Worm (Caenorhabditis elegans) whole organism, young adult: ENCODE data around the gene gcy-13.

ENCODE experiments used
- B0336.3 ChIP-seq: fragments of 200-800 bp; sonication (Bioruptor generic); IDR thresholded peaks from 2 replicates; pipeline ENCODE4 v1.3.6; 2022; ENCODE audit warnings: missing genetic modification characterization, missing compliant biosample characterization
- F10E7.11 ChIP-seq: sonication (generic microtip); optimal IDR thresholded peaks from 2 replicates; lab custom pipeline; 2017; ENCODE audit warnings: mild to moderate bottlenecking, missing genetic modification characterization, moderate library complexity, missing compliant biosample characterization
- F23B12.7 ChIP-seq: sonication (generic microtip); optimal IDR thresholded peaks from 2 replicates; lab custom pipeline; 2017; ENCODE audit warnings: missing genetic modification characterization, mild to moderate bottlenecking, missing compliant biosample characterization, antibody characterized with exemption, moderate library complexity; ENCODE audit not compliant: insufficient read depth
- F37B4.10 ChIP-seq: fragments of 200-800 bp; sonication (Bioruptor generic); IDR thresholded peaks from 2 replicates; pipeline ENCODE4 v1.3.6; 2022; ENCODE audit warnings: missing genetic modification characterization, missing compliant biosample characterization
- F57A8.1 ChIP-seq: fragments of 200-800 bp; sonication (Bioruptor generic); optimal IDR thresholded peaks from 2 replicates; lab custom pipeline; 2018; ENCODE audit warnings: mild to moderate bottlenecking, missing genetic modification characterization, moderate library complexity, missing compliant biosample characterization
- F57C9.4 ChIP-seq: sonication (generic microtip); optimal IDR thresholded peaks from 2 replicates; lab custom pipeline; 2017; ENCODE audit warnings: mild to moderate bottlenecking, missing genetic modification characterization, missing compliant biosample characterization
- K11D2.4 ChIP-seq: fragments of 200-800 bp; sonication (Bioruptor generic); IDR thresholded peaks from 2 replicates; pipeline ENCODE4 v1.3.6; 2022; ENCODE audit warnings: missing genetic modification reagents, missing genetic modification characterization, missing compliant biosample characterization
- Y53G8AR.9 ChIP-seq: fragments of 200-800 bp; sonication (Bioruptor generic); conservative IDR thresholded peaks from 2 replicates; pipeline ENCODE4 v1.3.6; 2022; ENCODE audit warnings: missing genetic modification reagents, missing genetic modification characterization, missing compliant biosample characterization
- Y56A3A.18 ChIP-seq: fragments of 200-800 bp; sonication (Bioruptor generic); IDR thresholded peaks from 2 replicates; pipeline ENCODE4 v1.3.6; 2022; ENCODE audit warnings: missing genetic modification reagents, missing genetic modification characterization, missing compliant biosample characterization
- Y95B8A.8 ChIP-seq: fragments of 200-800 bp; sonication (Bioruptor generic); IDR thresholded peaks from 2 replicates; pipeline ENCODE4 v1.3.6; 2022; ENCODE audit warnings: missing genetic modification reagents, missing genetic modification characterization, missing compliant biosample characterization
- atf-7 ChIP-seq: sonication (generic microtip); optimal IDR thresholded peaks from 2 replicates; lab custom pipeline; 2017; ENCODE audit warnings: mild to moderate bottlenecking, missing genetic modification characterization, missing compliant biosample characterization
- attf-6 ChIP-seq: fragments of 200-800 bp; sonication (Bioruptor generic); IDR thresholded peaks from 2 replicates; pipeline ENCODE4 v1.3.6; 2022; ENCODE audit warnings: missing genetic modification reagents, missing genetic modification characterization, missing compliant biosample characterization
- bed-2 ChIP-seq: fragments of 200-800 bp; sonication (Bioruptor generic); IDR thresholded peaks from 2 replicates; pipeline ENCODE4 v1.3.6; 2022; ENCODE audit warnings: missing genetic modification reagents, missing genetic modification characterization, missing compliant biosample characterization
- ccch-3 ChIP-seq: fragments of 200-800 bp; sonication (Bioruptor generic); optimal IDR thresholded peaks from 2 replicates; lab custom pipeline; 2018; ENCODE audit warnings: mild to moderate bottlenecking, missing genetic modification characterization, missing compliant biosample characterization
- cebp-2 ChIP-seq: fragments of 200-800 bp; sonication (Bioruptor generic); IDR thresholded peaks from 2 replicates; pipeline ENCODE4 v1.3.6; 2022; ENCODE audit warnings: missing genetic modification characterization, missing compliant biosample characterization
- ceh-100 ChIP-seq: fragments of 200-800 bp; sonication (Bioruptor generic); IDR thresholded peaks from 2 replicates; pipeline ENCODE4 v1.3.6; 2022; ENCODE audit warnings: missing genetic modification reagents, missing genetic modification characterization, missing compliant biosample characterization
- ceh-27 ChIP-seq: fragments of 200-800 bp; sonication (Bioruptor generic); optimal IDR thresholded peaks from 2 replicates; lab custom pipeline; 2018; ENCODE audit warnings: mild to moderate bottlenecking, missing genetic modification characterization, moderate library complexity, missing compliant biosample characterization
- ceh-58 ChIP-seq: fragments of 200-800 bp; sonication (Bioruptor generic); IDR thresholded peaks from 2 replicates; pipeline ENCODE4 v1.3.6; 2022; ENCODE audit warnings: missing genetic modification characterization, missing compliant biosample characterization
- chd-7 ChIP-seq: sonication (generic microtip); optimal IDR thresholded peaks from 2 replicates; lab custom pipeline; 2016; ENCODE audit warnings: mild to moderate bottlenecking, missing genetic modification characterization, moderate library complexity, missing compliant biosample characterization
- die-1 ChIP-seq: sonication (generic microtip); optimal IDR thresholded peaks from 2 replicates; lab custom pipeline; 2016; ENCODE audit warnings: missing genotype, mild to moderate bottlenecking, missing genetic modification characterization, missing compliant biosample characterization
- egrh-3 ChIP-seq: fragments of 200-800 bp; sonication (Bioruptor generic); IDR thresholded peaks from 2 replicates; pipeline ENCODE4 v1.3.6; 2022; ENCODE audit warnings: missing genetic modification reagents, missing genetic modification characterization, missing compliant biosample characterization
- fkh-3 ChIP-seq: sonication (generic microtip); optimal IDR thresholded peaks from 2 replicates; lab custom pipeline; 2016; ENCODE audit warnings: mild to moderate bottlenecking, missing genetic modification characterization, missing compliant biosample characterization
- gei-17 ChIP-seq: fragments of 200-800 bp; sonication (Bioruptor generic); optimal IDR thresholded peaks from 2 replicates; lab custom pipeline; 2018; ENCODE audit warnings: mild to moderate bottlenecking, missing genetic modification characterization, missing compliant biosample characterization
- him-1 ChIP-seq: sonication (generic microtip); optimal IDR thresholded peaks from 2 replicates; lab custom pipeline; 2016; ENCODE audit warnings: missing genotype, missing genetic modification reagents, missing genetic modification characterization, missing compliant biosample characterization
- hlh-26 ChIP-seq: fragments of 200-800 bp; sonication (Bioruptor generic); conservative IDR thresholded peaks from 2 replicates; pipeline ENCODE4 v1.3.6; 2022; ENCODE audit warnings: missing genetic modification reagents, missing genetic modification characterization, missing compliant biosample characterization
- hmg-1.2 ChIP-seq: fragments of 200-800 bp; sonication (Bioruptor generic); IDR thresholded peaks from 2 replicates; pipeline ENCODE4 v1.3.6; 2022; ENCODE audit warnings: missing genetic modification reagents, missing genetic modification characterization, missing compliant biosample characterization
- hmg-20 ChIP-seq: fragments of 200-800 bp; sonication (Bioruptor generic); IDR thresholded peaks from 2 replicates; pipeline ENCODE4 v1.3.6; 2022; ENCODE audit warnings: missing genetic modification reagents, missing genetic modification characterization, missing compliant biosample characterization
- hsf-1 ChIP-seq: fragments of 200-800 bp; sonication (Bioruptor generic); IDR thresholded peaks from 2 replicates; pipeline ENCODE4 v1.3.6; 2022; ENCODE audit warnings: missing genetic modification reagents, missing genetic modification characterization, missing compliant biosample characterization
- lag-1 ChIP-seq: fragments of 200-800 bp; sonication (Bioruptor generic); IDR thresholded peaks from 2 replicates; pipeline ENCODE4 v1.3.6; 2022; ENCODE audit warnings: missing genetic modification reagents, missing genetic modification characterization, missing compliant biosample characterization
- lin-26 ChIP-seq: fragments of 200-800 bp; sonication (Bioruptor generic); IDR thresholded peaks from 2 replicates; pipeline ENCODE4 v1.3.6; 2022; ENCODE audit warnings: missing genetic modification reagents, missing genetic modification characterization, missing compliant biosample characterization
- lir-1 ChIP-seq: fragments of 200-800 bp; sonication (Bioruptor generic); conservative IDR thresholded peaks from 2 replicates; pipeline ENCODE4 v1.3.6; 2022; ENCODE audit warnings: missing genetic modification reagents, missing genetic modification characterization, missing compliant biosample characterization
- madf-3 ChIP-seq: fragments of 200-800 bp; sonication (Bioruptor generic); IDR thresholded peaks from 2 replicates; pipeline ENCODE4 v1.3.6; 2022; ENCODE audit warnings: missing genetic modification reagents, missing genetic modification characterization, missing compliant biosample characterization
- mel-28 ChIP-seq: sonication (generic microtip); optimal IDR thresholded peaks from 2 replicates; lab custom pipeline; 2016; ENCODE audit warnings: borderline replicate concordance, mild to moderate bottlenecking, missing genetic modification characterization, missing compliant biosample characterization
- mes-4 ChIP-seq: sonication (generic microtip); optimal IDR thresholded peaks from 2 replicates; lab custom pipeline; 2016; ENCODE audit warnings: missing genotype, missing genetic modification characterization, missing compliant biosample characterization
- nfya-2 ChIP-seq: fragments of 200-800 bp; sonication (Bioruptor generic); IDR thresholded peaks from 2 replicates; pipeline ENCODE4 v1.3.6; 2022; ENCODE audit warnings: missing genetic modification reagents, missing genetic modification characterization, missing compliant biosample characterization
- nhr-179 ChIP-seq: sonication (generic microtip); optimal IDR thresholded peaks from 2 replicates; lab custom pipeline; 2016; ENCODE audit warnings: mild to moderate bottlenecking, missing genetic modification characterization, missing compliant biosample characterization
- nhr-27 ChIP-seq: fragments of 200-800 bp; sonication (Bioruptor generic); optimal IDR thresholded peaks from 2 replicates; lab custom pipeline; 2018; ENCODE audit warnings: mild to moderate bottlenecking, missing genetic modification characterization, moderate library complexity, missing compliant biosample characterization
- nhr-80 ChIP-seq: sonication (generic microtip); optimal IDR thresholded peaks from 2 replicates; lab custom pipeline; 2016; ENCODE audit warnings: missing genetic modification characterization, missing compliant biosample characterization
- pha-4 ChIP-seq: fragments of 150-350 bp; sonication (generic microtip); optimal IDR thresholded peaks from 2 replicates; lab custom pipeline; 2014; ENCODE audit warnings: missing biosample characterization, missing genetic modification reagents, missing genetic modification characterization
- sea-2 ChIP-seq: fragments of 200-800 bp; sonication (Bioruptor generic); IDR thresholded peaks from 2 replicates; pipeline ENCODE4 v1.3.6; 2022; ENCODE audit warnings: missing genetic modification characterization, missing compliant biosample characterization
- snpc-1.3 ChIP-seq: sonication (generic microtip); optimal IDR thresholded peaks from 2 replicates; lab custom pipeline; 2017; ENCODE audit warnings: missing genetic modification characterization, mild to moderate bottlenecking, missing compliant biosample characterization, antibody characterized with exemption, moderate library complexity, missing genotype, missing genetic modification reagents; ENCODE audit not compliant: insufficient read depth
- snpc-4 ChIP-seq, 5 experiments: fragments of 150-350 bp in 1 of 5; sonication (generic microtip) in 4 of 5; optimal IDR thresholded peaks; 2 replicates each; lab custom pipeline; 2014 to 2018; ENCODE audit warnings: missing genetic modification characterization in 5 of 5, missing biosample characterization in 3 of 5, antibody characterized with exemption in 2 of 5, mild to moderate bottlenecking in 2 of 5, missing compliant biosample characterization in 2 of 5, missing genotype in 2 of 5, moderate library complexity in 2 of 5, missing genetic modification reagents in 1 of 5
- somi-1 ChIP-seq: fragments of 200-800 bp; sonication (Bioruptor generic); optimal IDR thresholded peaks from 2 replicates; lab custom pipeline; 2018; ENCODE audit warnings: mild to moderate bottlenecking, missing genetic modification characterization, missing compliant biosample characterization
- sptf-2 ChIP-seq: fragments of 200-800 bp; sonication (Bioruptor generic); optimal IDR thresholded peaks from 2 replicates; lab custom pipeline; 2018; ENCODE audit warnings: mild to moderate bottlenecking, missing genetic modification characterization, missing compliant biosample characterization
- tlf-1 ChIP-seq: fragments of 200-800 bp; sonication (Bioruptor generic); optimal IDR thresholded peaks from 2 replicates; lab custom pipeline; 2018; ENCODE audit warnings: mild to moderate bottlenecking, missing genetic modification characterization, missing compliant biosample characterization
- unc-130 ChIP-seq: sonication (generic microtip); optimal IDR thresholded peaks from 2 replicates; lab custom pipeline; 2016; ENCODE audit warnings: missing genetic modification reagents, missing genetic modification characterization, missing compliant biosample characterization
- xnd-1 ChIP-seq: sonication (generic microtip); optimal IDR thresholded peaks from 2 replicates; lab custom pipeline; 2016; ENCODE audit warnings: missing genotype, missing genetic modification reagents, missing genetic modification characterization, missing compliant biosample characterization
- zim-3 ChIP-seq: sonication (generic microtip); optimal IDR thresholded peaks from 2 replicates; lab custom pipeline; 2017; ENCODE audit warnings: mild to moderate bottlenecking, missing genetic modification characterization, moderate library complexity, missing compliant biosample characterization

Gene gcy-13

DNA sequence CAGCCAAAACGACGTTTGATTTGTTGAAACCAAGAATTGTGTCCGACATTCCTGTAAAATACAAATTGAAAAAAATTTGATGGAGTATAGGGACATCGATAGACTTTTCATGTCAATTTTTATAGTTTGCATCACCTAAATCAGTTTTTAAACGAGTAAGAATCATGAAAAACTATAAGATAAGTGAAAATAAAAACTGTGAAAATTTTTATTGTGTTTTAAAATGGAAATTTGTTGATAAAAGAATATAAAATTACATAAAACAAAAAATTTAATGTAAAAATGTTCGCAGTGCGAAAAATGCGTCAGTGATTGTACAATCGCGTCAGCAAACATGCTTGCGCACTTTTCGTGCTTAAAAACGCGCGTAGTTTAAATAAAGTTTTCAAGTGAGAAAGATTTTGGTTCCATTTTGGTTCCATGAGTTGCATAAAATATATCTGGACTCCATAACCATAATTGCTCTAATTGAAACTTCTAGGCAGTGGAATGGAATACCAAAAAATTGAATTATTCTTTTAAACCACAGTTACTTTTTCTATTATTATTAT, 25.8 kb downstream of the gcy-13 start, which contains the start of gene tomm-20 (continued):
- TF ChIP-seq hsf-1, result peak; percentile 62
- TF ChIP-seq lir-1 (GFP tag; lab: Robert Waterston, UW), result peak; percentile 77
- no peak for TF ChIP-seq fkh-3 (tag; lab: Kevin White, UChicago)
- peak; percentile 18 for TF ChIP-seq atf-7 (tag; lab: Kevin White, UChicago)
- TF ChIP-seq bed-2, result no peak
- no peak for TF ChIP-seq lin-26 (GFP tag; lab: Robert Waterston, UW)
- TF ChIP-seq mel-28 (tag; lab: Kevin White, UChicago), result no peak
- TF ChIP-seq attf-6 (GFP tag; lab: Robert Waterston, UW), result no peak
- TF ChIP-seq F10E7.11 (tag; lab: Kevin White, UChicago), result no peak
- TF ChIP-seq sea-2, result no peak
- no peak for TF ChIP-seq hlh-26
- no peak for TF ChIP-seq F37B4.10 (GFP tag; lab: Robert Waterston, UW)
- TF ChIP-seq snpc-1.3 (tag; lab: Kevin White, UChicago), result peak; percentile 38
- TF ChIP-seq nhr-179 (tag; lab: Kevin White, UChicago), result no peak
- TF ChIP-seq lag-1, result no peak
- peak; percentile 83 for TF ChIP-seq F23B12.7 (tag; lab: Kevin White, UChicago)
- TF ChIP-seq snpc-4 (GFP tag; optimal IDR thresholded peaks at IDR 0.05; lab: Kevin White, UChicago), result peak; percentile 47
- TF ChIP-seq snpc-4 (tag; optimal IDR thresholded peaks at IDR 0.05; lab: Kevin White, UChicago), result peak; percentile 77 to 85 (median 78)
- TF ChIP-seq Y56A3A.18 (GFP tag; lab: Robert Waterston, UW), result peak; percentile 84
- TF ChIP-seq nhr-27, result no peak
- TF ChIP-seq mes-4 (tag; lab: Kevin White, UChicago), result no peak
- TF ChIP-seq him-1 (tag; lab: Kevin White, UChicago), result peak; percentile 53
- peak; percentile 74 for TF ChIP-seq hmg-1.2 (GFP tag; lab: Robert Waterston, UW)
- TF ChIP-seq ccch-3 (GFP tag; lab: Kevin White, UChicago), result no peak
- no peak for TF ChIP-seq zim-3
- TF ChIP-seq nhr-80 (tag; lab: Kevin White, UChicago), result peak; percentile 58
- TF ChIP-seq somi-1, result peak; percentile 47
- peak; percentile 37 for TF ChIP-seq pha-4
- TF ChIP-seq B0336.3 (GFP tag; lab: Robert Waterston, UW), result peak; percentile 78
- no peak for TF ChIP-seq Y95B8A.8 (GFP tag; lab: Robert Waterston, UW)
- no peak for TF ChIP-seq nfya-2
- no peak for TF ChIP-seq chd-7 (tag; lab: Kevin White, UChicago)
- TF ChIP-seq hmg-20 (GFP tag; lab: Robert Waterston, UW), result peak; percentile 77; the same call in 1 of the 2 replicates
- no peak for TF ChIP-seq ceh-58
- TF ChIP-seq gei-17 (GFP tag; lab: Kevin White, UChicago), result peak; percentile 20
- TF ChIP-seq egrh-3 (GFP tag; lab: Robert Waterston, UW), result no peak
- TF ChIP-seq tlf-1 (GFP tag; lab: Kevin White, UChicago), result peak; percentile 86
- TF ChIP-seq ceh-100 (GFP tag; lab: Robert Waterston, UW), result peak; percentile 81
- TF ChIP-seq K11D2.4, result peak; percentile 90
- no peak for TF ChIP-seq cebp-2 (GFP tag; lab: Robert Waterston, UW)
- peak; percentile 54 for TF ChIP-seq xnd-1 (tag; lab: Kevin White, UChicago)
- TF ChIP-seq die-1, result peak; percentile 52
- peak; percentile 87 for TF ChIP-seq madf-3
- no peak for TF ChIP-seq F57C9.4 (tag; lab: Kevin White, UChicago)
- peak; percentile 94 for TF ChIP-seq Y53G8AR.9 (GFP tag; lab: Robert Waterston, UW)
- TF ChIP-seq ceh-27 (GFP tag; lab: Kevin White, UChicago), result peak; percentile 71
- TF ChIP-seq sptf-2 (GFP tag; lab: Kevin White, UChicago), result no peak
- peak; percentile 69 for TF ChIP-seq unc-130 (GFP tag; lab: Kevin White, UChicago)
- TF ChIP-seq F57A8.1 (GFP tag; lab: Kevin White, UChicago), result no peak
